Worm (Caenorhabditis elegans) whole organism, L2 larva: ENCODE results near the gene M01H9.5.

Experiments used
- unc-39 ChIP-seq: fragments of 150-350 bp; optimal IDR thresholded peaks from 2 replicates; lab custom pipeline; 2014; ENCODE audit warnings: missing biosample characterization, missing genetic modification characterization
- ztf-11 ChIP-seq: sonication (generic microtip); optimal IDR thresholded peaks from 2 replicates; lab custom pipeline; 2017; ENCODE audit warnings: missing biosample characterization, missing genetic modification characterization

ce11 chrIV:4454330-4455173 is 10.7 kb upstream of the M01H9.5 start, which contains the start of gene R08C7.11:
- no peak for TF ChIP-seq unc-39
- no peak for TF ChIP-seq ztf-11 (tag; lab: Kevin White, UChicago)
